Worm (Caenorhabditis elegans): ENCODE data around the gene let-23.

DNA sequence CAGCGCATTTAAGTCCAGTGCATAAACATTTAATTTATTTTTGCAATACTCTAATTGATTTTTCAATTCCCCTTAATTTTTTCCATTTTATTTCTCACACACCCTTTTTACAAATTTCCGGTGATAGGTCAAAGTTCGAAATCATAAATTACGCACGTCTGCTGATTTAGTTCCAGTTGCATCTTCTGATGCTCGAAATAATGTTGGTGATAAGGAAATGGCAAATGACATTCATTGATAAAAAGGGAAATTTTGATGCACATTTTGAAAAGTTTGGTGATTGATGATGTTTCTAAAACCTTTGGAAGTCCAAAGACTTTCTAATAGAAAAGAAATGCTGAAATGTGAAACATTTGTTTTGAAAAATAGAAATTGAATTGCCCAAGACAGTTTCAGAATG is 40.2 kb upstream of the let-23 start:
- TF ChIP-seq ztf-23 (GFP tag; IDR thresholded peaks at IDR 0.05) (no peak), ref-1 (GFP tag; conservative IDR thresholded peaks at IDR 0.05) (no peak), cog-1 (tag; optimal IDR thresholded peaks at IDR 0.05) (no peak), klf-2 (GFP tag; conservative IDR thresholded peaks at IDR 0.05) (no peak), ztf-29 (GFP tag; IDR thresholded peaks at IDR 0.05) (no peak), flt-1 (GFP tag; IDR thresholded peaks at IDR 0.05) (no peak), tab-1 (GFP tag; IDR thresholded peaks at IDR 0.05) (no peak), med-1 (GFP tag; optimal IDR thresholded peaks at IDR 0.05; ENCODE audit: insufficient read depth) (no peak)
